Worm (Caenorhabditis elegans): ENCODE measurements around the gene dct-18.

ce11 chrII:12884972-12885371, 46.7 kb upstream of the dct-18 start, which contains the start of gene sra-14:
- TF ChIP-seq him-1 (tag; optimal IDR thresholded peaks at IDR 0.05) = no peak
- TF ChIP-seq dao-5 (tag; optimal IDR thresholded peaks at IDR 0.05) = no peak

All from whole organism, L4/young adult.